Fruit fly (Drosophila melanogaster): Measurements from ENCODE around the gene per.

The per gene

DNA sequence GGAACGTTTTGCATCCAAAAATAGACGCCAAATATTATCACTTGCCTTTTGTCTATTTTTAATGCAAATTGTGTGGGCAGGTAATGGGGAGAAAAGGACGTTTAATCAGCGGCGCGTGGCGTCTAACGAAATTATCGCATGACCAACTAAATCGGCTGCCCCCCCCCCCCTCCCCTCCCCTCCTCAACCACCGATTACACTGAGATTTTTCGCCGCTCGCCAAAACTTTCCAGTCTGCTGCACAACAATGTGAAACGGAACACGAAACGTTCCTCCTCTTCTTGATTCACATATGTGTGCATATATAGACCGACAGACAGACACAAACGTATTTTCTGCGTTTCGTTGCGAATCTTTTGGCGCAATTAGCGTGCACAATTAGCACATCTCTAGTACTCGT is 34.3 kb upstream of the per start:
- TF ChIP-seq psq (optimal IDR thresholded peaks at IDR 0.05): no peak
- no peak for TF ChIP-seq ttk (optimal IDR thresholded peaks at IDR 0.05)
- no peak for TF ChIP-seq insv (optimal IDR thresholded peaks at IDR 0.05)
- no peak for TF ChIP-seq Sin3A (optimal IDR thresholded peaks at IDR 0.05)
- TF ChIP-seq h (optimal IDR thresholded peaks at IDR 0.05): no peak
- no peak for TF ChIP-seq Myc (optimal IDR thresholded peaks at IDR 0.05)

DNA sequence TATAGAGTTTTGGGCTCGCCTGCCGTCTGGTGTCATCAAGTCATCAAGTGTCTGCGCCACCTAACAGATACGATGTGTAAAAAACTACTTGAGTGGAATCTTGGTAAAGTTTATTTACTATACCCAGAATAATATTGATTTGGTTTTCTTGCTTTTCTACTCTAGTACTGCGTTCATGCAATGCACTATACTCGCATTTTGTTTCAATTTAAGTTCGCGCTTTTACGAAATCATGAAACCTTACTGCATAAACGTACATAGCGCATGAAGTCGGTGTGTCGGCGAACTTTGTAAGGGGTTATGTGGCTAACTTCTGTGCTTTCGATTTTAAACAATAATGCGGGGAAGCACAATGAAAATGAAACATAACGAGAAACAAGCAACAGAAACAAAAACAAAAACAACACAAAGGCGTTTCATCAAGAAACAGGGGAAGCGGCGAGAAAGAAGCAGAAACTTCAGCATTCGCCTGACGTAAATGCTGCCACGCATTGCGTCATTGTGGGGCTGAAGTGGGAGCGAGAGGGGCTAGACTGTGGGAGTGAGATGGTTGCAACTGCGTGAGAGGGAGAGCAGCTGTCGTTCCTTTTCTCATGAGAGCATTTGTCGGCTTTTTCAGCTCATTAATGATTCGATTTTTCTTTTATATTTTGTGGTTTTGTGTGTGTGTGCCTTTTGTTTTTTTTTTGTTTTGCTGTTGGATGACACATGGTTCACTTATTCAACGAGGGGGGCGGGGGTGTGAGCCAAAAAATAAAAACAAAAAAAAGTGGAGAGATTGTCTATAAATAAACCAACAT is 33.1 kb upstream of the per start:
- no peak for TF ChIP-seq psq (optimal IDR thresholded peaks at IDR 0.05)
- TF ChIP-seq h (optimal IDR thresholded peaks at IDR 0.05): no peak
- no peak for TF ChIP-seq ttk (optimal IDR thresholded peaks at IDR 0.05)
- no peak for TF ChIP-seq Sin3A (optimal IDR thresholded peaks at IDR 0.05)
- no peak for TF ChIP-seq Myc (optimal IDR thresholded peaks at IDR 0.05)
- TF ChIP-seq insv (optimal IDR thresholded peaks at IDR 0.05): no peak

DNA sequence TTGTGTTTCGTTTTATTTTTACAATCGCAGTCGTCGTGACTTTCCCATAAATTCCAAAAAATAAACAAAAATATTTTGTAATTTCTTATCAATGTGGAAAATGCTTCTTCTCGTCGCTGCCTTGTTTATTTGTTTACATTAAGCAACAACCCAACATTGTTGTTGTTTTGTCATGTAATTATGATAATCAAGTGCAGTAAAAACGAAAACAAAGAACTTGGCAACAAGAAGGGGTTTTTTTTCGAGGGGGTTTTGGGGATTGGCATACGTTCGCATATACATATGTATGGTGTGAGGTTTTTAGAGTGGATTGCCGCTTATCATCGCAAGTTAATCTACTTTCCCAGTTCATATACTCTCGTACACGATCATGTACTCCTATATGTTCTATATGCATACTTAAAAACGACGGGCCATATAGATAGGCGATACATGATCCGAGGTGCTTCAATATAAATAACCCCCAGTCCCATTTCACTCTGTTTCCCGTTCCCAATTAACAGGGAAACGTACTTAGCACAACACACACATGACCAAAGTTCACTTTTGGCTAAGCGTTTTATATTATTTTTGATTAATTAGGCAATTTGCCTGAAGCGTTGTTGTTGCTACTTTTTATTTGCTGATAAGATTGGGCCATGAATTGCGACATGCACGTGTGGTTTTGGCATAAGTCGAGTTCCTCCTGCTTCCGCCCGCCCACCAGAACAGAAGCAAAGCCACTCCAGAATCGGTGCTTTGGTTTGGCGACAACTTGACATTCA is 31.7 kb upstream of the per start:
- TF ChIP-seq Sin3A (optimal IDR thresholded peaks at IDR 0.05) (no peak), insv (optimal IDR thresholded peaks at IDR 0.05) (no peak)

DNA sequence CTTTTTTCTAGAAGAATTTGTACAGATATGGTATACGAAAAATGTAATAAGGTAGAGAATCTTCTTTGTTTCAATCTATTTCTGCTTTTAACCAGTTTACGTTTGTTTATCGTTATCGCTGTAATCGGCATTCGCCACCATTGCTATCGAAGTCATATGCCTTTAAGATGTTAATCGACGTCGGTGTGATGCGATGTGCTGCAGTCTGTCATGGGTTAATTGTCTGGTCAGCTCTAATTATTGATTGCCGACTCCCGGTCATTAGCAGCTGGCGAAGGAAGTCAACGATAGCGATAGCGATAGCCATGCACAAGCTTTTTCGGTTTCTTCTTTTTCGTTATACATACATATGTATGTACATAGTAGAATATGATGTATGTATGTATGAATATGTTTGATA is 29.9 kb upstream of the per start:
- TF ChIP-seq Myc (optimal IDR thresholded peaks at IDR 0.05) (no peak), Sin3A (optimal IDR thresholded peaks at IDR 0.05) (no peak), psq (optimal IDR thresholded peaks at IDR 0.05) (no peak), insv (optimal IDR thresholded peaks at IDR 0.05) (no peak), ttk (optimal IDR thresholded peaks at IDR 0.05) (no peak), h (optimal IDR thresholded peaks at IDR 0.05) (no peak)

DNA sequence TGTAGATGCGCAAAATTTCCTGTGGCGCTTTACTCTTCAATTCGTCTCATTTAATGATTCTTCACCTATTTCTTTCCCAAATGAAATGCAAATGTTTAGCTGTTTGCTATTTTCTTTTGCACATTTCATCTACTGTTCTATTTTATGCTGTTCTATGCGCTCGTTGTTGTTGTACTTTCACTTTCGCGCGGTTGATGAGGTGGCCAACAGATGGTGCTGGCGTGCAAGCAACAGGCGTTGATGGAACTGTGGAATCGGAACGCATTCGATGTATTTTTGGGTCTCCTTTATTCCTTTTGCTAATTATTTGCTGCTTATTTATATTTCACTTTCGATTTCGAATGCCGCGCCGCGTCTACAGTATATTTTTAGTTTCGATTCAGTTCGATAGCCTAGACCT is 29.4 kb upstream of the per start:
- TF ChIP-seq Sin3A (optimal IDR thresholded peaks at IDR 0.05) (no peak), h (optimal IDR thresholded peaks at IDR 0.05) (no peak), Myc (optimal IDR thresholded peaks at IDR 0.05) (no peak), psq (optimal IDR thresholded peaks at IDR 0.05) (no peak), insv (optimal IDR thresholded peaks at IDR 0.05) (no peak), ttk (optimal IDR thresholded peaks at IDR 0.05) (no peak)

DNA sequence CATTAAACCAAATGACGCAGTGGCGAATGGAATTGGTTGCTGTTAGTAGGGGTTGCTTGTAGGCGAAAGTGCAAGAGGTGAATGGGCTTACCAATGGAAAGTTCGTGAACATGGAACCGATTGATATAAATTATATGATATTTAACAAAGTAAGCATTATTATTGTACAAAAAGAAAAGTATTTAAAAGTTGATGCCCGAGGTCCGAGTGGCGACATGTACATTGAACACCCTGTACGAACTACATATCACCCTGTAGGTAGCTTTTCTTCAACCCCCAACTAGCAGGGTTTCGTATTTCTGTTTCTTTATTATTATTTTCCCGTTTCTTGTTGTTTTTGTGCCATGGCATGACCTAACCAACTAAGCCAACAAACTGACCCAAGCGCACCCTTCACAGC is 28.2 kb upstream of the per start:
- TF ChIP-seq insv (optimal IDR thresholded peaks at IDR 0.05): no peak
- TF ChIP-seq psq (optimal IDR thresholded peaks at IDR 0.05): no peak
- no peak for TF ChIP-seq ttk (optimal IDR thresholded peaks at IDR 0.05)
- TF ChIP-seq h (optimal IDR thresholded peaks at IDR 0.05): no peak
- TF ChIP-seq Sin3A (optimal IDR thresholded peaks at IDR 0.05): no peak
- no peak for TF ChIP-seq Myc (optimal IDR thresholded peaks at IDR 0.05)

DNA sequence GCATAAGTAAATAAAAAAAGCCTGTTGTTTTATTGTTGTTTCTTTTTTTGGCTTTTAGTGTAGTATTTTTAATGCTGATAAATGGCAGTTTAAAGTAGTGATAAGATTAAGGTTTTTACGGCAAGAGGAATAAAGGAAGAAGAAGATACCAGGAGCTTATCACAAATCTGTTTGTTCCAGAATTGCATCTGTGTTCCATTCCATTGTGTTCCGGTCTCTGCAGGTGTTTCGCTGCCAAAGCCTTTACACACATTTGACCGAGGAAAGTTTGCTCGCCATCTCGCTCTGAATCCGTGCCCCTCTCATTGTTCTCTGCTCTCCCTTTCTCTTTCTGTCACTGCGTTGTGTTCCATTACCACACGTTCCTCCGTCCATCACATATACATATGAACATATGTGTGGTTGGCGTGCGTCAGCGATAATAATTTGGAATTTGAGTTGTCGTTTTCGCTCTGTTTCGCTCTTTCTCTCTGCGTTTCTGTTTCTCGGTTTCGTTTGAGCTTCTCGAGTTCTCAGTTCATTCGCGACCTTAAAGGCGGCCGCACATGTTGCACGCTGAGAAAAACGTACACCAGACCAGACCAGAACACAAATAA is 27.0 kb upstream of the per start:
- no peak for TF ChIP-seq ttk (optimal IDR thresholded peaks at IDR 0.05)
- TF ChIP-seq h (optimal IDR thresholded peaks at IDR 0.05): no peak
- no peak for TF ChIP-seq psq (optimal IDR thresholded peaks at IDR 0.05)
- no peak for TF ChIP-seq Myc (optimal IDR thresholded peaks at IDR 0.05)
- no peak for TF ChIP-seq insv (optimal IDR thresholded peaks at IDR 0.05)
- no peak for TF ChIP-seq Sin3A (optimal IDR thresholded peaks at IDR 0.05)

DNA sequence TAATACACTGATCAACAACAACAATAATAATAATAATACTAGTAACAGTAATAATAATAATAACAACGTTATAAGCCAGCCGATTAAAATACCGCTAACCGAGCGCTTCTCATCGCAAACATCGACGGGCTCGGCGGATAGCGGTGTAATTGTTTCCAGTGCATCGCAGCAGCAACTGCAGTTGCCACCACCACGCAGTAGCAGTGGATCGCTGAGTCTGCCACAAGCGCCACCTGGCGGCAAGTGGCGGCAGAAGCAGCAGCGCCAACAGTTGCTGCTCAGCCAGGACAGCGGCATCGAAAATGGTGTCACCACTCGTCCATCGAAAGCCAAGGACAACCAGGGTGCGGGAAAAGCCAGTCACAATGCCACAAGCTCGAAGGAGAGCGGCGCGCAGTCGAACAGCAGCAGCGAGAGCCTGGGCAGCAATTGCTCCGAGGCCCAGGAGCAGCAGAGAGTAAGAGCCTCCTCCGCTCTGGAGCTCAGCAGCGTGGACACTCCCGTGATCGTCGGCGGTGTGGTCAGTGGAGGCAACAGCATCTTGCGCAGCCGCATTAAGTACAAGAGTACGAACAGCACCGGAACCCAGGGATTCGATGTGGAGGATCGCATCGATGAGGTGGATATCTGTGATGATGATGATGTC is 25.8 kb upstream of the per start:
- TF ChIP-seq insv (optimal IDR thresholded peaks at IDR 0.05): no peak
- TF ChIP-seq Sin3A (optimal IDR thresholded peaks at IDR 0.05): no peak
- TF ChIP-seq ttk (optimal IDR thresholded peaks at IDR 0.05): no peak
- no peak for TF ChIP-seq Myc (optimal IDR thresholded peaks at IDR 0.05)
- no peak for TF ChIP-seq h (optimal IDR thresholded peaks at IDR 0.05)
- TF ChIP-seq psq (optimal IDR thresholded peaks at IDR 0.05): no peak

DNA sequence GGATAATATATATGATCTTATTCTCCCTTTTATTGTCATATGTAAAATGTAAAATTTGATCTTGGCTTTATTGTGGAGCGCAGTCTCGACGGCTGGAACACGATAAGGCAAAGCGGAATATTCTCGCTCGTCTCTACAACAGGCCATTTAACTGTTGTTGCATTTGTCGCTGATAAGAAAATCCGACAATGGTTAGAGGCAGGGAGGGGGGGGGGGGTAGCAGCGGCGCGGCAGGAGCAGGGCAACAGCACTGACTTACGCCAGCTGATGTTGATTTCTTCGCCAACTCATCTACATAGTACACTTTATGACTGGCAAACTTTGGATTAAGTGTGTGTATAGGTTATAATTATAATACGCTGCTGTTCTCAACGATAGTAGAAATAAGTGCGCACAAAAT is 23.6 kb upstream of the per start:
- TF ChIP-seq ttk (optimal IDR thresholded peaks at IDR 0.05) (no peak), Sin3A (optimal IDR thresholded peaks at IDR 0.05) (no peak), insv (optimal IDR thresholded peaks at IDR 0.05) (no peak), Myc (optimal IDR thresholded peaks at IDR 0.05) (no peak), h (optimal IDR thresholded peaks at IDR 0.05) (no peak), psq (optimal IDR thresholded peaks at IDR 0.05) (no peak)

DNA sequence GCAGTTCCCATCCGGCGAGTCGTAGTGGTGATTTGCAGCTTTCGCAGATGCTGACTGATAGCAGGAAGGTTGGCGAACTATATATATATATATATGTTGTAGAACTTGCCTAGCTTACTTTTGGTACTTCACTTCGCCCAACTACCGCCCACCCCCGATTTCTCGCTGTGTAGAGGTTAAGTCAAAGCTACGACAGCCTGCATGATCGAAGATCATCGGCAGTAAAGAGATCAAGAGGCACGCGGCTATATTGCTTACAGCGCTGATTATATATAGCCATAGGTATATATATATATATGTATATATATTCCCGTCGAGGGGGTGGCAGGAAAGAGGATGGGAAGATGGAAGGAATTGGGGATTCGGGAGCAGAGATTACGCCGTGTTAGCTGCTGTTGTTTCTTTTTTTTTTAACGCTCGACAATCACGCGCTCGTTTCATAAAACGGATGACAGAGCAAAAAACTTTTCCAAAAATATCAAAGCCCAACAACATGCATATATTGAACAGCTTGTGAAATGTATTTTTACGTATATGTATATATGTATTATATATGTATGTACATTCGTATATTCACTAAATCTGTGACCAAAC is 22.7 kb upstream of the per start:
- TF ChIP-seq insv (optimal IDR thresholded peaks at IDR 0.05) (no peak), psq (optimal IDR thresholded peaks at IDR 0.05) (no peak), Myc (optimal IDR thresholded peaks at IDR 0.05) (no peak), Sin3A (optimal IDR thresholded peaks at IDR 0.05) (no peak), ttk (optimal IDR thresholded peaks at IDR 0.05) (no peak), h (optimal IDR thresholded peaks at IDR 0.05) (no peak)

DNA sequence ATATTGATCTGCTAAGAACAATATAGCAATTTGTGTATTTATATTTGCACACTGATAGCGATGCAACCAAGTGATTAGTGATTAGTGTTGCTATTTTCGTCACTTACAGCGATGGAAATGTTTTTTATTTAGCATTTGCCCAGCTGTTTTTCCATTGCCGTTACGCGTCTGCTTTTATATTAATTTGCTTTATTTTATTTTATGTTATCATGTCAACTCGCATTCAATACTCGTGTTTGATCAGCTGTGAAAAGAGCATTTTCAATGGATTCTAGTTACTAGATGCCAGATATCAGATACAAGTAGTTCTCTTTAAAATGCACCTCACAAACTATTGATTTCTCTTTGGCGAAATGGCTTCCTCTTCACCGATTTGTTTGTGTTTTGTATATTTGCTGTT is 22.0 kb upstream of the per start:
- TF ChIP-seq Sin3A (optimal IDR thresholded peaks at IDR 0.05): no peak
- TF ChIP-seq insv (optimal IDR thresholded peaks at IDR 0.05): no peak
- no peak for TF ChIP-seq psq (optimal IDR thresholded peaks at IDR 0.05)
- TF ChIP-seq h (optimal IDR thresholded peaks at IDR 0.05): no peak
- no peak for TF ChIP-seq Myc (optimal IDR thresholded peaks at IDR 0.05)
